Worm (Caenorhabditis elegans): ENCODE measurements around the gene srt-3.
"Not testable (repeated sequence)": the region's sequence is repeated elsewhere in the genome, so short reads cannot be mapped to it uniquely, and the experiment has no call there.

srt-3 gene

ce11 chrV:4268213-4268612, 8.2 kb upstream of the srt-3 start, which contains the start of gene srt-36:
TSS of gene srt-36 (minus strand) at chrV:4268313.
- TF ChIP-seq skn-1, dmd-4, nhr-12 (tag; optimal IDR thresholded peaks at IDR 0.05): not testable (repeated sequence)

- TF ChIP-seq sem-4 (tag; optimal IDR thresholded peaks at IDR 0.05) (no peak), nhr-6 (tag; optimal IDR thresholded peaks at IDR 0.05) (no peak), nhr-21 (tag; optimal IDR thresholded peaks at IDR 0.05) (no peak), lin-11 (tag; optimal IDR thresholded peaks at IDR 0.05) (no peak), ama-1 (optimal IDR thresholded peaks at IDR 0.05) (no peak), nhr-77 (tag; optimal IDR thresholded peaks at IDR 0.05) (no peak), unc-62 (GFP tag; optimal IDR thresholded peaks at IDR 0.05) (no peak), F13H6.1 (tag; optimal IDR thresholded peaks at IDR 0.05) (no peak)
Measured at ce11 chrV:4264516-4264915, 4.5 kb upstream of the srt-3 start, which contains the start of gene srt-35. TSS of gene srt-35 (minus strand) at chrV:4264616.

ce11 chrV:4261385-4261784, 1.4 kb upstream of the srt-3 start:
- no peak for TF ChIP-seq sma-9 (GFP tag; optimal IDR thresholded peaks at IDR 0.05)
- TF ChIP-seq sma-9 (tag; optimal IDR thresholded peaks at IDR 0.05), result no peak
- no peak for TF ChIP-seq nhr-77 (tag; optimal IDR thresholded peaks at IDR 0.05)
- no peak for TF ChIP-seq ztf-1 (GFP tag; conservative IDR thresholded peaks at IDR 0.05)
- TF ChIP-seq nhr-6 (tag; optimal IDR thresholded peaks at IDR 0.05), result no peak
- no peak for TF ChIP-seq mbf-1 (tag; optimal IDR thresholded peaks at IDR 0.05)
- TF ChIP-seq ZK546.5 (tag; optimal IDR thresholded peaks at IDR 0.05), result no peak
- TF ChIP-seq ceh-16 (tag; optimal IDR thresholded peaks at IDR 0.05), result no peak
- TF ChIP-seq nhr-23 (tag; optimal IDR thresholded peaks at IDR 0.05), result no peak
- TF ChIP-seq dmd-4 (tag; optimal IDR thresholded peaks at IDR 0.05), result no peak
- TF ChIP-seq sem-4 (tag; optimal IDR thresholded peaks at IDR 0.05), result no peak
- TF ChIP-seq mab-5 (tag; optimal IDR thresholded peaks at IDR 0.05), result no peak
- no peak for TF ChIP-seq sma-3 (GFP tag; optimal IDR thresholded peaks at IDR 0.05)
- no peak for TF ChIP-seq elt-3 (tag; optimal IDR thresholded peaks at IDR 0.05)
- no peak for TF ChIP-seq unc-39 (tag; optimal IDR thresholded peaks at IDR 0.05)

ce11 chrV:4256474-4256873, 3.5 kb downstream of the srt-3 start, which contains the start of gene srt-14:
TSS of gene srt-14 (minus strand) at chrV:4256574.
- TF ChIP-seq lin-11 (tag; optimal IDR thresholded peaks at IDR 0.05) (no peak), C34F6.9 (tag; optimal IDR thresholded peaks at IDR 0.05) (no peak), dmd-4 (tag; optimal IDR thresholded peaks at IDR 0.05) (no peak), skn-1 (tag; optimal IDR thresholded peaks at IDR 0.05) (no peak)

- no peak for TF ChIP-seq ceh-82 (tag; optimal IDR thresholded peaks at IDR 0.05)
- no peak for TF ChIP-seq alr-1 (tag; optimal IDR thresholded peaks at IDR 0.05)
- TF ChIP-seq nhr-237 (tag; optimal IDR thresholded peaks at IDR 0.05), result no peak
- no peak for TF ChIP-seq nhr-12 (tag; optimal IDR thresholded peaks at IDR 0.05)
- no peak for TF ChIP-seq dmd-4 (tag; optimal IDR thresholded peaks at IDR 0.05)
- no peak for TF ChIP-seq C34F6.9 (tag; optimal IDR thresholded peaks at IDR 0.05)
- TF ChIP-seq skn-1 (tag; optimal IDR thresholded peaks at IDR 0.05), result no peak
- TF ChIP-seq ztf-11 (tag; optimal IDR thresholded peaks at IDR 0.05), result no peak
- TF ChIP-seq blmp-1 (tag; optimal IDR thresholded peaks at IDR 0.05; ENCODE audit: insufficient read depth), result no peak
- TF ChIP-seq lin-13 (GFP tag; optimal IDR thresholded peaks at IDR 0.05), result no peak
- TF ChIP-seq mdl-1 (tag; optimal IDR thresholded peaks at IDR 0.05), result no peak
- no peak for TF ChIP-seq elt-3 (tag; optimal IDR thresholded peaks at IDR 0.05)
- no peak for TF ChIP-seq unc-62 (GFP tag; optimal IDR thresholded peaks at IDR 0.05)
- no peak for TF ChIP-seq fos-1 (tag; optimal IDR thresholded peaks at IDR 0.05)
- TF ChIP-seq egl-27 (tag; optimal IDR thresholded peaks at IDR 0.05), result no peak
- no peak for TF ChIP-seq nhr-23 (tag; optimal IDR thresholded peaks at IDR 0.05)
- TF ChIP-seq mab-5 (tag; optimal IDR thresholded peaks at IDR 0.05), result no peak
- TF ChIP-seq lin-39 (tag; optimal IDR thresholded peaks at IDR 0.05), result no peak
Measured at ce11 chrV:4250047-4250446, 9.9 kb downstream of the srt-3 start, which contains the start of gene srt-13. TSS of gene srt-13 (minus strand) at chrV:4250147.

ce11 chrV:4248359-4248758, 11.6 kb downstream of the srt-3 start:
- no peak for TF ChIP-seq ztf-11 (tag; optimal IDR thresholded peaks at IDR 0.05)
- TF ChIP-seq peb-1 (tag; optimal IDR thresholded peaks at IDR 0.05), result no peak
- no peak for TF ChIP-seq Y55F3AM.14 (GFP tag; optimal IDR thresholded peaks at IDR 0.05)
- no peak for TF ChIP-seq fos-1 (tag; optimal IDR thresholded peaks at IDR 0.05)
- no peak for TF ChIP-seq unc-62 (GFP tag; optimal IDR thresholded peaks at IDR 0.05)
- TF ChIP-seq nhr-77 (tag; optimal IDR thresholded peaks at IDR 0.05), result no peak
- no peak for TF ChIP-seq unc-39 (tag; optimal IDR thresholded peaks at IDR 0.05)
- TF ChIP-seq snpc-4 (tag; optimal IDR thresholded peaks at IDR 0.05), result no peak
- TF ChIP-seq mbf-1 (tag; optimal IDR thresholded peaks at IDR 0.05), result no peak
- no peak for TF ChIP-seq ztf-4 (tag; optimal IDR thresholded peaks at IDR 0.05)
- no peak for TF ChIP-seq nhr-11 (tag; optimal IDR thresholded peaks at IDR 0.05)
- no peak for TF ChIP-seq ceh-82 (tag; optimal IDR thresholded peaks at IDR 0.05)
- no peak for TF ChIP-seq sma-3 (GFP tag; optimal IDR thresholded peaks at IDR 0.05)

All from whole organism, L2 larva.